Worm (Caenorhabditis elegans) whole organism, L4/young adult: ENCODE measurements around the gene F49E11.2.

Source experiments
- W03F9.2 ChIP-seq: fragments of 150-350 bp; optimal IDR thresholded peaks from 2 replicates; lab custom pipeline; 2014; ENCODE audit warnings: missing biosample characterization, missing genetic modification characterization
- dao-5 ChIP-seq: sonication (generic microtip); optimal IDR thresholded peaks from 2 replicates; lab custom pipeline; 2016; ENCODE audit warnings: missing genotype, missing genetic modification characterization, moderate library complexity, missing compliant biosample characterization
- him-1 ChIP-seq: sonication (generic microtip); optimal IDR thresholded peaks from 2 replicates; lab custom pipeline; 2016; ENCODE audit warnings: missing genotype, missing genetic modification reagents, missing genetic modification characterization, missing compliant biosample characterization

The F49E11.2 gene

ce11 chrIV:13068451-13068850 lies 29.7 kb upstream of the F49E11.2 start, which contains the start of gene scl-6:
scl-6 (plus strand) TSS chrIV:13068751.
- TF ChIP-seq dao-5 (tag; lab: Kevin White, UChicago) (no peak), W03F9.2 (tag; lab: Kevin White, UChicago) (no peak), him-1 (tag; lab: Kevin White, UChicago) (no peak)

ce11 chrIV:13067200-13067599 lies 28.4 kb upstream of the F49E11.2 start, which contains the start of gene col-131:
col-131 (minus strand) TSS chrIV:13067300.
- no peak for TF ChIP-seq him-1 (tag; lab: Kevin White, UChicago)

- TF ChIP-seq him-1 (tag; lab: Kevin White, UChicago) (no peak), dao-5 (tag; lab: Kevin White, UChicago) (no peak), W03F9.2 (tag; lab: Kevin White, UChicago) (no peak)
These were observed 27.3 kb upstream of the F49E11.2 start for ce11 chrIV:13066044-13066443.

- TF ChIP-seq dao-5 (tag; lab: Kevin White, UChicago) (no peak), him-1 (tag; lab: Kevin White, UChicago) (no peak), W03F9.2 (tag; lab: Kevin White, UChicago) (no peak)
These were observed 24.9 kb upstream of the F49E11.2 start, which contains the start of gene scl-5 for ce11 chrIV:13063714-13064113. scl-5 (plus strand) TSS chrIV:13064014.

- TF ChIP-seq him-1 (tag; lab: Kevin White, UChicago) (no peak), dao-5 (tag; lab: Kevin White, UChicago) (no peak), W03F9.2 (tag; lab: Kevin White, UChicago) (no peak)
These were observed 20.5 kb upstream of the F49E11.2 start, which contains the start of gene scl-3 for ce11 chrIV:13059284-13059683. scl-3 (plus strand) TSS chrIV:13059584.

- TF ChIP-seq W03F9.2 (tag; lab: Kevin White, UChicago) (no peak), dao-5 (tag; lab: Kevin White, UChicago) (no peak), him-1 (tag; lab: Kevin White, UChicago) (no peak)
These were observed 18.6 kb upstream of the F49E11.2 start, which contains the start of gene scl-2 for ce11 chrIV:13057418-13057817. scl-2 (plus strand) TSS chrIV:13057710.

- TF ChIP-seq dao-5 (tag; lab: Kevin White, UChicago), result no peak
- no peak for TF ChIP-seq him-1 (tag; lab: Kevin White, UChicago)
- no peak for TF ChIP-seq W03F9.2 (tag; lab: Kevin White, UChicago)
These were observed 17.2 kb upstream of the F49E11.2 start, which contains the start of gene scl-1 for ce11 chrIV:13056026-13056425. scl-1 (plus strand) TSS chrIV:13056326.

ce11 chrIV:13052568-13052967 lies 13.8 kb upstream of the F49E11.2 start, which contains the start of gene F49E11.7:
F49E11.7 (plus strand) TSS chrIV:13052868.
- TF ChIP-seq W03F9.2 (tag; lab: Kevin White, UChicago) (no peak), him-1 (tag; lab: Kevin White, UChicago) (no peak), dao-5 (tag; lab: Kevin White, UChicago) (no peak)

ce11 chrIV:13051073-13051472 lies 12.3 kb upstream of the F49E11.2 start, which contains the start of gene scl-11:
scl-11 (plus strand) TSS chrIV:13051373.
- no peak for TF ChIP-seq dao-5 (tag; lab: Kevin White, UChicago)

- TF ChIP-seq him-1 (tag; lab: Kevin White, UChicago), result no peak
- no peak for TF ChIP-seq dao-5 (tag; lab: Kevin White, UChicago)
- TF ChIP-seq W03F9.2 (tag; lab: Kevin White, UChicago), result no peak
These were observed 9.4 kb upstream of the F49E11.2 start, which contains the start of gene scl-10 for ce11 chrIV:13048157-13048556. scl-10 (plus strand) TSS chrIV:13048457.

ce11 chrIV:13046848-13047247 lies 8.1 kb upstream of the F49E11.2 start, which contains the start of gene scl-9:
scl-9 (plus strand) TSS chrIV:13047148.
- TF ChIP-seq him-1 (tag; lab: Kevin White, UChicago) (no peak), W03F9.2 (tag; lab: Kevin White, UChicago) (no peak), dao-5 (tag; lab: Kevin White, UChicago) (no peak)

ce11 chrIV:13044980-13045379 lies 6.2 kb upstream of the F49E11.2 start:
- TF ChIP-seq him-1 (tag; lab: Kevin White, UChicago) (no peak), W03F9.2 (tag; lab: Kevin White, UChicago) (no peak), dao-5 (tag; lab: Kevin White, UChicago) (no peak)

- no peak for TF ChIP-seq dao-5 (tag; lab: Kevin White, UChicago)
- no peak for TF ChIP-seq W03F9.2 (tag; lab: Kevin White, UChicago)
- no peak for TF ChIP-seq him-1 (tag; lab: Kevin White, UChicago)
These were observed 3.3 kb upstream of the F49E11.2 start, which contains the start of gene amt-2 for ce11 chrIV:13042091-13042490. amt-2 (plus strand) TSS chrIV:13042391.

- TF ChIP-seq him-1 (tag; lab: Kevin White, UChicago), result no peak
- no peak for TF ChIP-seq W03F9.2 (tag; lab: Kevin White, UChicago)
- TF ChIP-seq dao-5 (tag; lab: Kevin White, UChicago), result no peak
These were observed 2.7 kb upstream of the F49E11.2 start for ce11 chrIV:13041486-13041885.
